Worm (Caenorhabditis elegans): Measurements from ENCODE around the gene cyp-13B1.

cyp-13B1 gene

DNA sequence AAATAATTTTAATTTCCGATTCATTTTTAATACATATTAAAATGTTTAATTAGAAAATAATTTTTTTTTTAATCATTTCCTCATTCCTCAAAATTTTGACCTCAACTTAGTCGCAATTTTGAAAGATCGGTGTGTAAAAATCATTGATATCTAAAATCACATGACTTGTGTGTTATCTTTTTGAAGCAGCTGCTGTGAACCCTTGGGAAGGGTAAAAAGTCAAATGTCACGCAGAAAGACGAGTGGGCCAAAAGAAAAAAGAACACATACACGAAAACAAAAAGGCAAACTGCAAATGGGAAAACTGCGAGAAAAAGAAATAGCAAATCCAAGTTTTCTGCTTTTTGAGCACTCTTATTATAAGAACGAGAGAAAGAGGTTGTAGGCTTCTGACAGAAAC lies 26.2 kb downstream of the cyp-13B1 start:
- TF ChIP-seq F55B11.4 (tag; optimal IDR thresholded peaks at IDR 0.05; ENCODE audit: borderline replicate concordance, insufficient read depth) (no peak), egl-18 (GFP tag; IDR thresholded peaks at IDR 0.05) (no peak), Y53F4B.3 (GFP tag; IDR thresholded peaks at IDR 0.05) (no peak), hmg-1.2 (GFP tag; IDR thresholded peaks at IDR 0.05) (no peak), K11D2.4 (GFP tag; IDR thresholded peaks at IDR 0.05) (no peak), unc-130 (GFP tag; optimal IDR thresholded peaks at IDR 0.05) (no peak), dpl-1 (GFP tag; optimal IDR thresholded peaks at IDR 0.05) (no peak), cebp-2 (GFP tag; IDR thresholded peaks at IDR 0.05) (no peak), aptf-3 (GFP tag; IDR thresholded peaks at IDR 0.05) (no peak), B0336.3 (GFP tag; IDR thresholded peaks at IDR 0.05) (no peak), madf-6 (GFP tag; IDR thresholded peaks at IDR 0.05) (no peak), snpc-4 (GFP tag; optimal IDR thresholded peaks at IDR 0.05) (no peak), snpc-4 (tag; optimal IDR thresholded peaks at IDR 0.05) (no peak), lin-35 (GFP tag; optimal IDR thresholded peaks at IDR 0.05) (no peak), C17E4.6 (GFP tag; IDR thresholded peaks at IDR 0.05) (no peak)

DNA sequence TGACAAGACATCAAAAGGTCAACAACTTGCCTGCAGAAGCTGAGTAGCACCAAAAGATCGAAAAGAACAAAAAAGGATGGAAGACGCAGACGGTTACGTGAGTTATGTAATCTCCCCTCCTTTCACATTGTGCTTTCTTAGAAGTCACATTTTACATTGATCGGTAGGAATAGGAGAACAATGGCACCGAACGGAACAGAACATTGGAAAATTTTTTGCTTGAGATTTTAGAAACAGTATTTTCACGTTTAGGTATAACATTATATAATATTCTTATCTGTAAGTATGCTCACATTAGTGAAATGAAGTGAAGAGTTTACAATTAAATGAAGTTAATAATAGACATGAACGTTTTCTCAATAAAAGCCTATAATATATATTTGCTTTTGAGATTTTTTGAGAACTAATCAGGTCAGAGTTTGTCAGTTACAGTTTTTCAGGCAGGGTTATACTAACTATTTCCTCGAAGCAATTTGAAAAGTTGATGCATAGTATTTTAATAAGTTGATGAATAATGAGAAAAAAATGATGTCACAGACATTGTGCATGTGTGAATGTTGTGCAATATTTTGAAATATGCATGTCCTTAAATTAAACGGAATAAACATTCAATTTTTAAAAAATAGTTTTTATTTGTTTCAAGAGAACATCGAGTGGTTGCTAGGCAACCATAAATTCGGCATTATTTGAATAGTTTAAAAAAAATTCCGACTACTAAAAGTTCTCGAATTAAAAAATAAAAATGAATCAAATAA lies 28.3 kb downstream of the cyp-13B1 start:
- TF ChIP-seq nhr-90 (tag; optimal IDR thresholded peaks at IDR 0.05) (no peak), lin-40 (tag; optimal IDR thresholded peaks at IDR 0.05) (no peak), ztf-3 (GFP tag; optimal IDR thresholded peaks at IDR 0.05) (no peak), dpl-1 (GFP tag; optimal IDR thresholded peaks at IDR 0.05) (no peak), F57C9.4 (tag; optimal IDR thresholded peaks at IDR 0.05) (no peak)

DNA sequence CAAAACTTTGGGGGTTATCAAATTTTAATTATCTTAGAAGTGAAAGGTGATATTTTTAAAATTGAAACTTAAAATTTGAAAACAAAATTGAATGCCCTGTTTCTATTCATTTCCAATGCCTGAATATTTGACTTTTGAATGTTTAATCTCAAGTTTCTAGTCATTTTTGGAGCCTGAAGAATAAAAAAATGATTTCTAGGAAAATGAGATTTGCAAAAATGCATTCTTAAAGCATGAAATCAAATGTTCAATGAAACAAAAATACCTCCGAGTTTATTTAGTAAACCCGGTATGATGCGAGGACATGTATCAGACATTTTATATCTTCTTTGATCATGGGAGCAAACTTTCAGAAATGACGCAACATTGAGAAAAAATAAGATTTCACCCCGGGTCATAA lies 30.4 kb downstream of the cyp-13B1 start:
- TF ChIP-seq ZK185.1 (tag; optimal IDR thresholded peaks at IDR 0.05; ENCODE audit: poor library complexity, severe bottlenecking) (no peak), F23B12.7 (tag; optimal IDR thresholded peaks at IDR 0.05; ENCODE audit: insufficient read depth) (no peak), let-526 (GFP tag; IDR thresholded peaks at IDR 0.05) (no peak), ztf-22 (GFP tag; optimal IDR thresholded peaks at IDR 0.05) (no peak), ztf-3 (GFP tag; optimal IDR thresholded peaks at IDR 0.05) (no peak), ekl-4 (GFP tag; IDR thresholded peaks at IDR 0.05) (no peak)

DNA sequence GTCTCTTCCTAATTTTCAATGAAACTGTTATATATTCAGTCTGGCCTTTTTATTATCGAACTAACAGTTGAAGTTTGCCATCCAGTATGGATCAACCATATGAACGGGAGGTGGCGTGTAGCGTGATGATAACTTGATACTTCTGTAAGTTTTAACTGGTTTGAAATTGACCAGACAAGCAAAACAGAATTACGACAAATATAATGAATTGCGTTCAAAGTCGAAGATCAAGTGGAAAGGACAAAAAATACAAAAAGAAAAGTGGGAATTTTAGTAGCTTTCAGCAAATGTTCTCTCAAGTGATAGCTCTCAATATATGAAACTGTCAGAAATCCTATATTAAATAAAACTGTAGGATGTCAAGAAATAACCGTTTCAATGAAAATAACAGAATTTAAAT lies 32.6 kb downstream of the cyp-13B1 start, which contains the start of the genes C49F8.14 and gem-1:
C49F8.14 (minus strand) TSS at position 99 of the 400 bp plus-strand sequence.
gem-1 (minus strand) TSS at position 142 of the 400 bp plus-strand sequence.
- TF ChIP-seq lir-1 (GFP tag; conservative IDR thresholded peaks at IDR 0.05) (no peak), egrh-3 (GFP tag; IDR thresholded peaks at IDR 0.05) (no peak), lin-26 (GFP tag; IDR thresholded peaks at IDR 0.05) (no peak), sea-2 (GFP tag; IDR thresholded peaks at IDR 0.05) (no peak), somi-1 (GFP tag; optimal IDR thresholded peaks at IDR 0.05) (no peak), ccch-3 (GFP tag; optimal IDR thresholded peaks at IDR 0.05) (no peak), snpc-1.1 (tag; optimal IDR thresholded peaks at IDR 0.05; ENCODE audit: insufficient read depth) (no peak), B0336.3 (GFP tag; IDR thresholded peaks at IDR 0.05) (no peak), ceh-58 (GFP tag; IDR thresholded peaks at IDR 0.05) (no peak), sdz-38 (tag; optimal IDR thresholded peaks at IDR 0.05) (no peak), F39B2.1 (GFP tag; IDR thresholded peaks at IDR 0.05) (no peak), F57A8.1 (GFP tag; optimal IDR thresholded peaks at IDR 0.05) (no peak), lsl-1 (GFP tag; optimal IDR thresholded peaks at IDR 0.05) (no peak), F52B5.7 (tag; optimal IDR thresholded peaks at IDR 0.05) (no peak), rpc-1 (optimal IDR thresholded peaks at IDR 0.05) (no peak), rpc-1 (tag; optimal IDR thresholded peaks at IDR 0.05) (no peak), mcd-1 (GFP tag; IDR thresholded peaks at IDR 0.05) (no peak)

All from whole organism, young adult.